Worm (Caenorhabditis elegans) whole organism, mixed stage, embryonic: ENCODE results near the gene Y110A2AL.2.

Source experiments
- M03D4.4 ChIP-seq: sonication (generic microtip); optimal IDR thresholded peaks from 2 replicates; lab custom pipeline; 2017; ENCODE audit warnings: mild to moderate bottlenecking, missing genetic modification characterization, missing compliant biosample characterization
- flh-1 ChIP-seq: fragments of 200-800 bp; sonication (Bioruptor generic); optimal IDR thresholded peaks from 2 replicates; lab custom pipeline; 2018; ENCODE audit warnings: mild to moderate bottlenecking, missing genetic modification characterization, moderate library complexity, missing compliant biosample characterization
- lin-13 ChIP-seq: fragments of 150-350 bp; optimal IDR thresholded peaks from 2 replicates; lab custom pipeline; 2014; ENCODE audit warnings: missing biosample characterization, missing genetic modification characterization
- lsy-2 ChIP-seq: fragments of 150-350 bp; optimal IDR thresholded peaks from 2 replicates; lab custom pipeline; 2014; ENCODE audit warnings: missing biosample characterization, missing genetic modification characterization
- nhr-12 ChIP-seq: fragments of 150-350 bp; optimal IDR thresholded peaks from 2 replicates; lab custom pipeline; 2014; ENCODE audit warnings: missing biosample characterization, missing genetic modification characterization
- nhr-76 ChIP-seq: sonication (generic microtip); optimal IDR thresholded peaks from 2 replicates; lab custom pipeline; 2017; ENCODE audit warnings: missing biosample characterization, missing genetic modification characterization
- pha-4 ChIP-seq: fragments of 150-350 bp; optimal IDR thresholded peaks from 2 replicates; lab custom pipeline; 2018; ENCODE audit warnings: missing biosample characterization, missing genetic modification reagents, missing genetic modification characterization
- snpc-4 ChIP-seq: fragments of 150-350 bp; optimal IDR thresholded peaks from 2 replicates; lab custom pipeline; 2014; ENCODE audit warnings: missing biosample characterization, missing genetic modification characterization
- sptf-1 ChIP-seq: sonication (generic microtip); optimal IDR thresholded peaks from 2 replicates; lab custom pipeline; 2017; ENCODE audit warnings: mild to moderate bottlenecking, missing genetic modification characterization, moderate library complexity, missing compliant biosample characterization
- unc-39 ChIP-seq: fragments of 150-350 bp; optimal IDR thresholded peaks from 2 replicates; lab custom pipeline; 2014; ENCODE audit warnings: missing biosample characterization, missing genetic modification characterization

DNA sequence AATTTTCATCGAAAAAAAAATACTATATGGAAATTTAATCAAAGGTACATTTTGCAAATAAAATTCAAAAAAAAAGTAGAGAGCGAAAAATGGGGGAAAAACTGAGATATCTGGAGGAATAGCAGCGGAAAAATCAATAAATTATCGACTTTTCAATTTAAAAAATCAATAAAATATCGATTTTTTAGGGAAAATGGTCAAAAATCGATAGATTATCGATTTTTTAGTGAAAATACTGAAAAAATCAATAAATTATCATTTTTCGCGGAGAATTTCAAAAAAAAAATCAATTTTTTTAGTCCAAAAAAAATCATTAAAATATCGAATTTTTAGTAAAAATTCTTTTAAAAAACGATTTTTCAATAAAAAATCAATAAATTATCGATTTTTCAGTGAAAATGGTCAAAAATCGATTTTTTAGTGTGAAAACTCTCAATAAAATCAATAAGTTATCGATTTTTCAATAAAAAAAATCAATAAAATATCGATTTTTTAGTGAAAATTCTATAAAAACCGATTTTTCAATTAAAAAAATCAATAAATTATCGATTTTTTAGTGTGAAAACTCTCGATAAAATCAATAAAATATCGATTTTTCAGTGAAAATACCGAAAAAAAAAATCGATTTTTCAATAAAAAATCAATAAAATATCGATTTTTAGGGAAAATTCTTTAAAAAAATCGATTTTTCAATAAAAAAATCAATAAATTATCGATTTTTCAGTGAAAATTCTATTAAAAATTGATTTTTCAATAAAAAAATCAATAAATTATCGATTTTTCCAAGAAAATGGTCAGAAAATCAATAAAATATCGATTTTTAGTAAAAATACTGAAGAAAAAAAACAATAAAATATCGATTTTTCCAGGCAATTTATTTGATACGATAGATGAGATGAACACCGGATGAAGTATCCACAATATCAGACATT, 18.0 kb downstream of the Y110A2AL.2 start:
- TF ChIP-seq flh-1 (GFP tag; lab: Kevin White, UChicago), result no peak
- no peak for TF ChIP-seq nhr-76 (tag; lab: Kevin White, UChicago)
- TF ChIP-seq sptf-1 (tag; lab: Kevin White, UChicago), result no peak
- TF ChIP-seq pha-4, result no peak
- no peak for TF ChIP-seq nhr-12
- no peak for TF ChIP-seq snpc-4 (tag; lab: Kevin White, UChicago)
- no peak for TF ChIP-seq M03D4.4 (tag; lab: Kevin White, UChicago)
- no peak for TF ChIP-seq lin-13 (tag; lab: Kevin White, UChicago)
- no peak for TF ChIP-seq lsy-2 (tag; lab: Kevin White, UChicago)
- no peak for TF ChIP-seq unc-39 (tag; lab: Kevin White, UChicago)
